Worm (Caenorhabditis elegans) whole organism, mixed stage, embryonic: ENCODE measurements around the gene T20B5.2.

ENCODE experiments used
- bed-3 ChIP-seq: fragments of 200-800 bp; sonication (Bioruptor generic); optimal IDR thresholded peaks from 3 replicates; lab custom pipeline; 2018; ENCODE audit warnings: mild to moderate bottlenecking, missing genetic modification characterization, moderate library complexity, missing compliant biosample characterization
- ceh-83 ChIP-seq: fragments of 200-800 bp; sonication (Bioruptor generic); optimal IDR thresholded peaks from 2 replicates; lab custom pipeline; 2018; ENCODE audit warnings: mild to moderate bottlenecking, missing genetic modification characterization, missing compliant biosample characterization
- ces-1 ChIP-seq: fragments of 150-350 bp; optimal IDR thresholded peaks from 2 replicates; lab custom pipeline; 2014; ENCODE audit warnings: missing biosample characterization, missing genetic modification reagents, missing genetic modification characterization
- drap-1 ChIP-seq: fragments of 200-800 bp; sonication (Bioruptor generic); optimal IDR thresholded peaks from 3 replicates; lab custom pipeline; 2018; ENCODE audit warnings: mild to moderate bottlenecking, missing genetic modification characterization, missing compliant biosample characterization
- flh-1 ChIP-seq: fragments of 200-800 bp; sonication (Bioruptor generic); optimal IDR thresholded peaks from 2 replicates; lab custom pipeline; 2018; ENCODE audit warnings: mild to moderate bottlenecking, missing genetic modification characterization, moderate library complexity, missing compliant biosample characterization
- hlh-1 ChIP-seq: fragments of 150-350 bp; optimal IDR thresholded peaks from 2 replicates; lab custom pipeline; 2014; ENCODE audit warnings: missing biosample characterization, missing genetic modification reagents, missing genetic modification characterization
- nhr-12 ChIP-seq: fragments of 150-350 bp; optimal IDR thresholded peaks from 2 replicates; lab custom pipeline; 2014; ENCODE audit warnings: missing biosample characterization, missing genetic modification characterization
- nhr-2 ChIP-seq: fragments of 150-350 bp; optimal IDR thresholded peaks from 2 replicates; lab custom pipeline; 2014; ENCODE audit warnings: missing biosample characterization, missing genetic modification characterization
- snpc-4 ChIP-seq: fragments of 150-350 bp; optimal IDR thresholded peaks from 2 replicates; lab custom pipeline; 2014; ENCODE audit warnings: missing biosample characterization, missing genetic modification characterization
- unc-120 ChIP-seq: sonication (generic microtip); optimal IDR thresholded peaks from 2 replicates; lab custom pipeline; 2017; ENCODE audit warnings: missing genetic modification characterization, missing compliant biosample characterization; ENCODE audit not compliant: poor library complexity, severe bottlenecking
- zip-8 ChIP-seq: fragments of 150-350 bp; optimal IDR thresholded peaks from 2 replicates; lab custom pipeline; 2014; ENCODE audit warnings: missing biosample characterization, missing genetic modification characterization

The T20B5.2 gene

ce11 chrX:9372221-9372620, 41.3 kb downstream of the T20B5.2 start:
- TF ChIP-seq ces-1 (peak; percentile 67), unc-120 (no peak)

DNA sequence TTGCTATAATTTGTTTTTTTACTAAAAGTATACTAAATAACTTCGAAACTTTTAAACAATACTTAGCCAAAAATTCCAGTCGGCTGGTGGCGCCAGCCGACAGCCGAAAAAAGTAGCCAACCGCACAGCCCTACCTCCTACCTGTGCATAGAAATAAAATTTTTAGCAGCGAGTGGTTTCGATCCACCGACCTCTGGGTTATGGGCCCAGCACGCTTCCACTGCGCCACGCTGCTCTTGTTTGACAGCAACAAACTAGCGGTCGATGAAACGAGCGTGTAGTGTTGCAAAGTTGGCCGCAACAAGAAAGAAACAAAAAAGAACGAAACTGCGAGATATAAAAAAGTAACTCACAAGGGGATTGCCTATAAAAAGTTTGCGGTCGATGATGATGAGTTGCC, 42.0 kb downstream of the T20B5.2 start:
- TF ChIP-seq ceh-83 = no peak
- TF ChIP-seq drap-1 (GFP tag; lab: Kevin White, UChicago) = peak; percentile 14
- TF ChIP-seq bed-3 = peak; percentile 30

- no peak for TF ChIP-seq snpc-4 (tag; lab: Kevin White, UChicago)
- TF ChIP-seq ces-1 = peak; percentile 90
- no peak for TF ChIP-seq zip-8 (tag; lab: Kevin White, UChicago)
- TF ChIP-seq flh-1 (GFP tag; lab: Kevin White, UChicago) = no peak
- TF ChIP-seq bed-3 = no peak
- no peak for TF ChIP-seq nhr-12 (tag; lab: Kevin White, UChicago)
- TF ChIP-seq hlh-1 (tag; lab: Kevin White, UChicago) = no peak
- TF ChIP-seq nhr-2 (tag; lab: Kevin White, UChicago) = no peak
These were observed 42.8 kb downstream of the T20B5.2 start for ce11 chrX:9373729-9374128.
